Fruit fly (Drosophila melanogaster): Measurements from ENCODE around the gene bnk.
A peak's percentile ranks its signal among the peaks of the same experiment; 100 is the strongest.

The bnk gene

dm6 chr3R:31221337-31222047 is 28.3 kb downstream of the bnk start (continued):
- TF ChIP-seq CG7786 (GFP tag; optimal IDR thresholded peaks at IDR 0.05) = no peak
- TF ChIP-seq Lim3 (GFP tag; IDR thresholded peaks at IDR 0.05) = no peak
- TF ChIP-seq Med (GFP tag) = peak; percentile 48
- TF ChIP-seq CG8089 (GFP tag; optimal IDR thresholded peaks at IDR 0.05) = no peak
- peak; percentile 3 for TF ChIP-seq zen (tag; optimal IDR thresholded peaks at IDR 0.05)
- TF ChIP-seq CG17359 (tag; optimal IDR thresholded peaks at IDR 0.05) = peak; percentile 13
- no peak for TF ChIP-seq pzg (GFP tag; optimal IDR thresholded peaks at IDR 0.05)
- no peak for TF ChIP-seq Hmx (GFP tag; optimal IDR thresholded peaks at IDR 0.05)
- no peak for TF ChIP-seq CG18764 (GFP tag; optimal IDR thresholded peaks at IDR 0.05)
- no peak for TF ChIP-seq pros (GFP tag; optimal IDR thresholded peaks at IDR 0.05)
- no peak for TF ChIP-seq tna (GFP tag; IDR thresholded peaks at IDR 0.05; ENCODE audit: partially characterized antibody)
- TF ChIP-seq CG6254 (GFP tag; optimal IDR thresholded peaks at IDR 0.05) = no peak
- TF ChIP-seq BtbVII (GFP tag; optimal IDR thresholded peaks at IDR 0.05) = peak; percentile 8
- no peak for TF ChIP-seq slp2 (GFP tag; optimal IDR thresholded peaks at IDR 0.05)
- TF ChIP-seq bab2 (GFP tag; optimal IDR thresholded peaks at IDR 0.05) = no peak
- peak; percentile 43 for TF ChIP-seq CG15479 (GFP tag; optimal IDR thresholded peaks at IDR 0.05)
- no peak for TF ChIP-seq caup (GFP tag; optimal IDR thresholded peaks at IDR 0.05; ENCODE audit: severe bottlenecking)
- TF ChIP-seq emc (GFP tag; optimal IDR thresholded peaks at IDR 0.05) = no peak
- TF ChIP-seq MTF-1 (GFP tag; optimal IDR thresholded peaks at IDR 0.05; ENCODE audit: borderline replicate concordance) = peak; percentile 15
- peak; percentile 26 for TF ChIP-seq CG12769 (tag; optimal IDR thresholded peaks at IDR 0.05)
- TF ChIP-seq nau (GFP tag; optimal IDR thresholded peaks at IDR 0.05) = no peak
- no peak for TF ChIP-seq az2 (GFP tag; optimal IDR thresholded peaks at IDR 0.05)
- TF ChIP-seq HmgD (GFP tag; optimal IDR thresholded peaks at IDR 0.05) = no peak
- no peak for TF ChIP-seq Dbx (GFP tag; IDR thresholded peaks at IDR 0.05)
- TF ChIP-seq D (optimal IDR thresholded peaks at IDR 0.05) = peak; percentile 80
- TF ChIP-seq D (GFP tag; optimal IDR thresholded peaks at IDR 0.05) = no peak
- no peak for TF ChIP-seq Ets97D (GFP tag; optimal IDR thresholded peaks at IDR 0.05)
- peak; percentile 63 for TF ChIP-seq CG10543 (GFP tag; optimal IDR thresholded peaks at IDR 0.05)
- TF ChIP-seq CG13424 (tag; optimal IDR thresholded peaks at IDR 0.05) = no peak
- TF ChIP-seq Pdp1 (GFP tag; optimal IDR thresholded peaks at IDR 0.05) = no peak
- TF ChIP-seq pfk (GFP tag; optimal IDR thresholded peaks at IDR 0.05) = no peak
- TF ChIP-seq Max (GFP tag; optimal IDR thresholded peaks at IDR 0.05) = no peak
- no peak for TF ChIP-seq CG6813 (GFP tag; optimal IDR thresholded peaks at IDR 0.05)
- peak; percentile 88 for TF ChIP-seq CG12155 (GFP tag; optimal IDR thresholded peaks at IDR 0.05)
- no peak for TF ChIP-seq CG17328 (GFP tag; IDR thresholded peaks at IDR 0.05)
- no peak for TF ChIP-seq CG17385 (GFP tag; optimal IDR thresholded peaks at IDR 0.05)
- TF ChIP-seq amos (GFP tag; IDR thresholded peaks at IDR 0.05; ENCODE audit: partially characterized antibody) = no peak
- TF ChIP-seq CG4404 (GFP tag; IDR thresholded peaks at IDR 0.05) = no peak
- no peak for TF ChIP-seq mam (GFP tag; optimal IDR thresholded peaks at IDR 0.05)
- TF ChIP-seq Opbp (GFP tag; IDR thresholded peaks at IDR 0.05; ENCODE audit: partially characterized antibody) = no peak
- TF ChIP-seq cwo (GFP tag; optimal IDR thresholded peaks at IDR 0.05) = peak; percentile 73
- TF ChIP-seq CG8478 (optimal IDR thresholded peaks at IDR 0.05) = peak; percentile 56
- no peak for TF ChIP-seq CG12071 (GFP tag; optimal IDR thresholded peaks at IDR 0.05)
- peak; percentile 17 for TF ChIP-seq fru (optimal IDR thresholded peaks at IDR 0.05)
- TF ChIP-seq Nf-YC (tag; optimal IDR thresholded peaks at IDR 0.05) = peak; percentile 3
- TF ChIP-seq cad (GFP tag; optimal IDR thresholded peaks at IDR 0.05) = peak; percentile 65
- TF ChIP-seq CG8924 (tag; optimal IDR thresholded peaks at IDR 0.05) = peak; percentile 43
- TF ChIP-seq ap (GFP tag; IDR thresholded peaks at IDR 0.05) = no peak
- TF ChIP-seq CG15073 (GFP tag; optimal IDR thresholded peaks at IDR 0.05) = no peak
- no peak for TF ChIP-seq pb (GFP tag; optimal IDR thresholded peaks at IDR 0.05)
